Worm (Caenorhabditis elegans) whole organism, late embryonic: ENCODE data around the gene pacs-1.

ENCODE experiments used
- C38D4.7 ChIP-seq: fragments of 200-800 bp; sonication (Bioruptor generic); optimal IDR thresholded peaks from 2 replicates; lab custom pipeline; 2018; ENCODE audit warnings: mild to moderate bottlenecking, missing genetic modification characterization, moderate library complexity, missing compliant biosample characterization
- K09A11.1 ChIP-seq: sonication (generic microtip); optimal IDR thresholded peaks from 2 replicates; lab custom pipeline; 2017; ENCODE audit warnings: antibody characterized with exemption, mild to moderate bottlenecking, missing genetic modification characterization, missing compliant biosample characterization; ENCODE audit not compliant: insufficient read depth
- T23F11.4 ChIP-seq: fragments of 200-800 bp; sonication (Bioruptor generic); optimal IDR thresholded peaks from 2 replicates; lab custom pipeline; 2018; ENCODE audit warnings: mild to moderate bottlenecking, missing genetic modification characterization, missing compliant biosample characterization
- ahr-1 ChIP-seq: sonication (generic microtip); optimal IDR thresholded peaks from 2 replicates; lab custom pipeline; 2016; ENCODE audit warnings: missing genetic modification characterization, missing compliant biosample characterization
- ceh-18 ChIP-seq: sonication (generic microtip); optimal IDR thresholded peaks from 2 replicates; lab custom pipeline; 2016; ENCODE audit warnings: missing genetic modification characterization, missing compliant biosample characterization
- ceh-19 ChIP-seq: fragments of 200-800 bp; sonication (Bioruptor generic); optimal IDR thresholded peaks from 2 replicates; lab custom pipeline; 2018; ENCODE audit warnings: mild to moderate bottlenecking, missing genetic modification characterization, missing compliant biosample characterization
- ceh-2 ChIP-seq: sonication (generic microtip); optimal IDR thresholded peaks from 2 replicates; lab custom pipeline; 2016; ENCODE audit warnings: missing genotype, missing genetic modification characterization, missing compliant biosample characterization
- ceh-22 ChIP-seq: sonication (generic microtip); optimal IDR thresholded peaks from 2 replicates; lab custom pipeline; 2017; ENCODE audit warnings: missing biosample characterization, missing genetic modification characterization
- ceh-24 ChIP-seq: sonication (generic microtip); optimal IDR thresholded peaks from 2 replicates; lab custom pipeline; 2016; ENCODE audit warnings: mild to moderate bottlenecking, missing genetic modification characterization, missing compliant biosample characterization
- ceh-30 ChIP-seq: fragments of 150-350 bp; optimal IDR thresholded peaks from 2 replicates; lab custom pipeline; 2014; ENCODE audit warnings: missing biosample characterization, missing genetic modification characterization
- ceh-31 ChIP-seq: sonication (generic microtip); optimal IDR thresholded peaks from 2 replicates; lab custom pipeline; 2016; ENCODE audit warnings: missing genetic modification characterization, missing compliant biosample characterization
- ceh-48 ChIP-seq: sonication (generic microtip); optimal IDR thresholded peaks from 2 replicates; lab custom pipeline; 2016; ENCODE audit warnings: missing genetic modification characterization, inconsistent platforms, missing compliant biosample characterization
- ceh-6 ChIP-seq: fragments of 200-800 bp; sonication (Bioruptor generic); optimal IDR thresholded peaks from 2 replicates; lab custom pipeline; 2018; ENCODE audit warnings: mild to moderate bottlenecking, missing genetic modification characterization, missing compliant biosample characterization
- ceh-9 ChIP-seq: sonication (generic microtip); optimal IDR thresholded peaks from 2 replicates; lab custom pipeline; 2016; ENCODE audit warnings: mild to moderate bottlenecking, missing genetic modification characterization, inconsistent platforms, missing compliant biosample characterization
- che-1 ChIP-seq: sonication (generic microtip); optimal IDR thresholded peaks from 2 replicates; lab custom pipeline; 2016; ENCODE audit warnings: mild to moderate bottlenecking, missing genetic modification characterization, missing compliant biosample characterization
- dmd-4 ChIP-seq: sonication (generic microtip); optimal IDR thresholded peaks from 2 replicates; lab custom pipeline; 2016; ENCODE audit warnings: borderline replicate concordance, missing genetic modification characterization, missing compliant biosample characterization
- elt-4 ChIP-seq: sonication (generic microtip); optimal IDR thresholded peaks from 2 replicates; lab custom pipeline; 2016; ENCODE audit warnings: missing genetic modification characterization, missing compliant biosample characterization
- fkh-10 ChIP-seq: fragments of 150-350 bp; optimal IDR thresholded peaks from 2 replicates; lab custom pipeline; 2014; ENCODE audit warnings: missing biosample characterization, missing genetic modification reagents, missing genetic modification characterization
- gmeb-2 ChIP-seq: sonication (generic microtip); optimal IDR thresholded peaks from 2 replicates; lab custom pipeline; 2016; ENCODE audit warnings: missing genetic modification characterization, inconsistent platforms, missing compliant biosample characterization
- hlh-15 ChIP-seq: sonication (generic microtip); optimal IDR thresholded peaks from 2 replicates; lab custom pipeline; 2016; ENCODE audit warnings: missing genetic modification characterization, missing compliant biosample characterization
- hlh-30 ChIP-seq: sonication (generic microtip); optimal IDR thresholded peaks from 2 replicates; lab custom pipeline; 2017; ENCODE audit warnings: antibody characterized with exemption, missing genetic modification characterization, missing compliant biosample characterization; ENCODE audit not compliant: insufficient read depth
- hlh-8 ChIP-seq: sonication (generic microtip); optimal IDR thresholded peaks from 2 replicates; lab custom pipeline; 2016; ENCODE audit warnings: missing genotype, missing genetic modification characterization, missing compliant biosample characterization
- lim-6 ChIP-seq: sonication (generic microtip); optimal IDR thresholded peaks from 2 replicates; lab custom pipeline; 2016; ENCODE audit warnings: missing genetic modification characterization, missing compliant biosample characterization
- lin-11 ChIP-seq: fragments of 200-800 bp; sonication (Bioruptor generic); optimal IDR thresholded peaks from 2 replicates; lab custom pipeline; 2018; ENCODE audit warnings: mild to moderate bottlenecking, missing genetic modification characterization, missing compliant biosample characterization
- madf-2 ChIP-seq: sonication (generic microtip); optimal IDR thresholded peaks from 2 replicates; lab custom pipeline; 2017; ENCODE audit warnings: missing genetic modification characterization, missing compliant biosample characterization
- nfya-1 ChIP-seq: sonication (generic microtip); optimal IDR thresholded peaks from 2 replicates; lab custom pipeline; 2017; ENCODE audit warnings: missing genetic modification characterization, mild to moderate bottlenecking, missing compliant biosample characterization, antibody characterized with exemption, moderate library complexity
- nhr-11 ChIP-seq: fragments of 150-350 bp; optimal IDR thresholded peaks from 2 replicates; lab custom pipeline; 2014; ENCODE audit warnings: missing biosample characterization, missing genetic modification characterization
- nhr-232 ChIP-seq: sonication (generic microtip); optimal IDR thresholded peaks from 2 replicates; lab custom pipeline; 2016; ENCODE audit warnings: missing genetic modification characterization, missing compliant biosample characterization
- npax-4 ChIP-seq: sonication (generic microtip); optimal IDR thresholded peaks from 2 replicates; lab custom pipeline; 2016; ENCODE audit warnings: missing genetic modification characterization, missing compliant biosample characterization
- pag-3 ChIP-seq: sonication (generic microtip); optimal IDR thresholded peaks from 2 replicates; lab custom pipeline; 2016; ENCODE audit warnings: missing compliant biosample characterization, missing genetic modification characterization, borderline replicate concordance
- pax-1 ChIP-seq: fragments of 150-350 bp; optimal IDR thresholded peaks from 2 replicates; lab custom pipeline; 2014; ENCODE audit warnings: missing biosample characterization, missing genetic modification characterization
- pqm-1 ChIP-seq: sonication (generic microtip); optimal IDR thresholded peaks from 2 replicates; lab custom pipeline; 2016; ENCODE audit warnings: missing genetic modification characterization, missing compliant biosample characterization
- pros-1 ChIP-seq: fragments of 150-350 bp; optimal IDR thresholded peaks from 2 replicates; lab custom pipeline; 2014; ENCODE audit warnings: missing biosample characterization, missing genetic modification reagents, missing genetic modification characterization
- ref-2 ChIP-seq: sonication (generic microtip); optimal IDR thresholded peaks from 2 replicates; lab custom pipeline; 2016; ENCODE audit warnings: missing genetic modification characterization, missing compliant biosample characterization
- rnt-1 ChIP-seq: sonication (generic microtip); optimal IDR thresholded peaks from 2 replicates; lab custom pipeline; 2016; ENCODE audit warnings: missing genetic modification characterization, missing compliant biosample characterization
- sox-2 ChIP-seq: fragments of 200-800 bp; sonication (Bioruptor generic); IDR thresholded peaks from 2 replicates; pipeline ENCODE4 v1.3.6; 2022; ENCODE audit warnings: missing genetic modification reagents, missing genetic modification characterization, missing compliant biosample characterization
- sox-4 ChIP-seq: sonication (generic microtip); optimal IDR thresholded peaks from 2 replicates; lab custom pipeline; 2017; ENCODE audit warnings: mild to moderate bottlenecking, missing genetic modification characterization, inconsistent platforms, missing compliant biosample characterization
- syd-9 ChIP-seq: sonication (generic microtip); optimal IDR thresholded peaks from 2 replicates; lab custom pipeline; 2016; ENCODE audit warnings: mild to moderate bottlenecking, missing genetic modification characterization, moderate library complexity, missing compliant biosample characterization
- tbx-7 ChIP-seq: sonication (generic microtip); optimal IDR thresholded peaks from 2 replicates; lab custom pipeline; 2016; ENCODE audit warnings: missing genotype, missing genetic modification characterization, missing compliant biosample characterization
- ttx-3 ChIP-seq: sonication (generic microtip); optimal IDR thresholded peaks from 2 replicates; lab custom pipeline; 2016; ENCODE audit warnings: missing genetic modification reagents, missing genetic modification characterization, missing compliant biosample characterization
- unc-86 ChIP-seq: sonication (generic microtip); optimal IDR thresholded peaks from 2 replicates; lab custom pipeline; 2016; ENCODE audit warnings: missing genetic modification characterization, missing compliant biosample characterization
- zip-5 ChIP-seq: sonication (generic microtip); optimal IDR thresholded peaks from 2 replicates; lab custom pipeline; 2016; ENCODE audit warnings: missing genetic modification characterization, missing compliant biosample characterization

Gene pacs-1

DNA sequence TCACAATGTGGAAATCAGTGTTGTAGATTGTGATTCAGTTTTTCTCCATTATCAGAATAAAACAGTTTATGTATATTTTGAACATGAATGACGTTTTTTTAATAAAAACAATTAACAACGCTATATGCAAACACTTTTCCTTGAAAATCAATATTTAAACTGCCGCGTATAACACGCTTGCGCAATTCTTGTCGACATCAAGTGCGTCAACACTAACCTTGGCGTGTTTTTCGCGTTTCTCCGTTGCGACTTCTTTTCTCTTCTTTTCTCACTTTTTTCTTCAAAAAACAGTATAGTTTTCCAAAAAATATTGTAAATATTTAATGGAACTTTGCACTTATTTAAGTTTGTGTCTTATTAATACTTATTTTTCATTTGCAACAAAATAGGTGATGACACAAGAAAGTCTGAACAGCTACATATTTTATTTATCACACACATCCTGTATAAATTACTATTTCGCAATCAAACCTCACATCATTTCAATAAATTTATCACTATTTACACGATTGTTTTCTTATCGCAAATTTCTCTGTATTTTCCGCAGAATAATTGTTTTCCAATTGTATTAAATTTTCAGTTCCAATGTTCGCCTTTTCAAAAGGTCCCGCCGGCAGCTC is 41.7 kb downstream of the pacs-1 start, which contains the start of gene spas-1 (continued):
- peak; percentile 35 for TF ChIP-seq gmeb-2 (tag; lab: Kevin White, UChicago)
- no peak for TF ChIP-seq elt-4 (tag; lab: Kevin White, UChicago)
- TF ChIP-seq sox-2 (GFP tag; lab: Robert Waterston, UW), result no peak; the same call in 1 of the 2 replicates
- peak; percentile 34 for TF ChIP-seq K09A11.1 (tag; lab: Kevin White, UChicago)
- TF ChIP-seq dmd-4 (tag; lab: Kevin White, UChicago), result no peak
- TF ChIP-seq hlh-8, result no peak
- peak; percentile 7 for TF ChIP-seq ceh-6 (GFP tag; lab: Kevin White, UChicago)
- TF ChIP-seq ceh-48, result peak; percentile 96
- peak; percentile 26 for TF ChIP-seq nhr-232 (tag; lab: Kevin White, UChicago)
- no peak for TF ChIP-seq ceh-9
- TF ChIP-seq fkh-10 (GFP tag; lab: Kevin White, UChicago), result no peak
- peak; percentile 40 for TF ChIP-seq sox-4 (tag; lab: Kevin White, UChicago)
- TF ChIP-seq lin-11 (tag; lab: Kevin White, UChicago), result no peak
- TF ChIP-seq hlh-15 (tag; lab: Kevin White, UChicago), result no peak
- peak; percentile 76 for TF ChIP-seq nfya-1
- TF ChIP-seq che-1 (tag; lab: Kevin White, UChicago), result peak; percentile 29
- no peak for TF ChIP-seq ahr-1 (tag; lab: Kevin White, UChicago)
- no peak for TF ChIP-seq ceh-22 (tag; lab: Kevin White, UChicago)
- no peak for TF ChIP-seq unc-86 (tag; lab: Kevin White, UChicago)
- no peak for TF ChIP-seq pag-3 (tag; lab: Kevin White, UChicago)
- TF ChIP-seq ceh-18 (tag; lab: Kevin White, UChicago), result peak; percentile 55
- no peak for TF ChIP-seq lim-6 (tag; lab: Kevin White, UChicago)
- peak; percentile 34 for TF ChIP-seq ceh-2
- no peak for TF ChIP-seq hlh-30
- no peak for TF ChIP-seq ttx-3 (tag; lab: Kevin White, UChicago)
- no peak for TF ChIP-seq T23F11.4 (GFP tag; lab: Kevin White, UChicago)
- no peak for TF ChIP-seq nhr-11 (tag; lab: Kevin White, UChicago)
- TF ChIP-seq pros-1 (tag; lab: Kevin White, UChicago), result no peak

- TF ChIP-seq ceh-18 (tag; lab: Kevin White, UChicago), result no peak
- no peak for TF ChIP-seq rnt-1 (tag; lab: Kevin White, UChicago)
- no peak for TF ChIP-seq ceh-24 (tag; lab: Kevin White, UChicago)
- no peak for TF ChIP-seq nfya-1
- TF ChIP-seq C38D4.7, result no peak
- no peak for TF ChIP-seq ceh-22 (tag; lab: Kevin White, UChicago)
- no peak for TF ChIP-seq ceh-31 (tag; lab: Kevin White, UChicago)
These were observed 43.3 kb downstream of the pacs-1 start, which contains the start of gene pqn-16 for ce11 chrV:9173789-9174188. Gene pqn-16 (plus strand): TSS chrV:9174089.

DNA sequence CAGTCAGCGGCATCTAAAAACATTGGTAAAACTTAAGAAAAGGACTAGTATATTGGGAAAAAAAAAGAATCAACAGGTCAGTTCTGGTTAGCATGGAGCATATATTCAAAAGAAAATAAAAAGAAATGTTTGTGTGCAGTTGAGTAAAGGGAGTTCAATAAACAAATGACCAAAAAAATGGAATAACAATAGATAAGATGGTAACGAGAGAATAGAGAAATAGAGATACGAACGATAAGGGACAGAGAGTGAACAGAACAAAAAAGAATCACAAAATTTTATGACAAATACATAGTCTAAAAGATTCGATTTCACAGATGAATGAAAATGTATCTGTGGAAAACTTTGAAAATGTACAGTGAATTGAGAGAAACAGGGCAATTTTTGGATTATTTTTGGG is 44.1 kb downstream of the pacs-1 start, which contains the start of gene gad-3:
Gene gad-3 (minus strand): TSS at position 17 of the 400 bp plus-strand sequence.
- TF ChIP-seq ceh-19 (GFP tag; lab: Kevin White, UChicago) (no peak), npax-4 (tag; lab: Kevin White, UChicago) (no peak), sox-4 (tag; lab: Kevin White, UChicago) (no peak), nhr-11 (tag; lab: Kevin White, UChicago) (no peak), ceh-30 (tag; lab: Kevin White, UChicago) (no peak), sox-2 (GFP tag; lab: Robert Waterston, UW) (no peak), tbx-7 (no peak), nhr-232 (tag; lab: Kevin White, UChicago) (no peak), madf-2 (tag; lab: Kevin White, UChicago) (no peak), pax-1 (tag; lab: Kevin White, UChicago) (no peak), zip-5 (tag; lab: Kevin White, UChicago) (no peak), ahr-1 (tag; lab: Kevin White, UChicago) (no peak), ceh-18 (tag; lab: Kevin White, UChicago) (no peak), pqm-1 (tag; lab: Kevin White, UChicago) (no peak), syd-9 (tag; lab: Kevin White, UChicago) (no peak), pag-3 (tag; lab: Kevin White, UChicago) (no peak), ref-2 (tag; lab: Kevin White, UChicago) (no peak), K09A11.1 (tag; lab: Kevin White, UChicago) (no peak), ceh-48 (no peak)
